In the genomic region with DNA sequence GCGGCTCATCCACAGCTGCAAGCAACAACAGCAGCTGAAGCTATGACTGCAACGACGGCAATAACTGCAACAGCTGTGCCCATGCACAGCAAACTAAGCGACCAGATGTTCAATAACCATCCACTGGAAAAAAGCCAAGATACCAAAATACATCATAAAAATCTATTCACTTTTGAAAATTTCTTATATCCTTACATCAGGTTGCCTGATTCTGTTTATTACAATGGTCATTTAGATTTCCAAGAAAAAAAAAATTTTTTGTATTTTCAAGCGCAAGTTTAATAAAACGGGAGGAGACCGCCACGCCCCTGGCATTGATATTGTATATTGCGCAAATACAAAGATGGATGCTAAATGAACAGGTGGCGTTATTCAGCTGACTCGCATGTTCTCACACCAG, we compare ENCODE assay signal across 1 fruit fly cellular context.
A peak's percentile ranks its signal among the peaks of the same experiment; 100 is the strongest.
TF ChIP-seq lines count a peak whose summit lies in the region.

No protein-coding gene starts in this region.

TF ChIP-seq in whole organism, prepupa, 60 proteins besides CTCF, POLR2A, EP300 and RAD21 (continued from another document):
- no peak for TF ChIP-seq CG6276 (GFP tag; optimal IDR thresholded peaks at IDR 0.05; lab: Kevin White, UChicago)
- TF ChIP-seq fd85E (GFP tag; optimal IDR thresholded peaks at IDR 0.05; lab: Kevin White, UChicago), result no peak
- peak; percentile 60 for TF ChIP-seq CG32006 (GFP tag; optimal IDR thresholded peaks at IDR 0.05; lab: Kevin White, UChicago)
- TF ChIP-seq Eip93F (GFP tag; optimal IDR thresholded peaks at IDR 0.05; lab: Kevin White, UChicago), result no peak
- peak; percentile 42 for TF ChIP-seq CG10669 (GFP tag; optimal IDR thresholded peaks at IDR 0.05; lab: Kevin White, UChicago)
- TF ChIP-seq CG8119 (GFP tag; IDR thresholded peaks at IDR 0.05; lab: Robert Waterston, UW), result peak; percentile 40; the same call in 1 of the 3 replicates
- no peak for TF ChIP-seq CG8319 (GFP tag; optimal IDR thresholded peaks at IDR 0.05; lab: Kevin White, UChicago)
- TF ChIP-seq spab (GFP tag; optimal IDR thresholded peaks at IDR 0.05; lab: Kevin White, UChicago), result peak; percentile 11
- TF ChIP-seq salr (GFP tag; optimal IDR thresholded peaks at IDR 0.05; lab: Kevin White, UChicago), result peak in 1 of 2 experiments; percentile 41
- peak; percentile 11 for TF ChIP-seq Sox14 (GFP tag; optimal IDR thresholded peaks at IDR 0.05; lab: Kevin White, UChicago)
- TF ChIP-seq ss (GFP tag; optimal IDR thresholded peaks at IDR 0.05; lab: Kevin White, UChicago), result no peak
- peak; percentile 40 for TF ChIP-seq Hr39 (GFP tag; optimal IDR thresholded peaks at IDR 0.05; lab: Kevin White, UChicago)
- peak; percentile 19 for TF ChIP-seq CG7368 (GFP tag; optimal IDR thresholded peaks at IDR 0.05; lab: Kevin White, UChicago)
- peak; percentile 6 for TF ChIP-seq CG34406 (GFP tag; optimal IDR thresholded peaks at IDR 0.05; lab: Kevin White, UChicago)
- TF ChIP-seq CG8632 (GFP tag; optimal IDR thresholded peaks at IDR 0.05; lab: Kevin White, UChicago), result peak; percentile 8
- TF ChIP-seq dsx (GFP tag; optimal IDR thresholded peaks at IDR 0.05; lab: Kevin White, UChicago; ENCODE audit: poor library complexity, severe bottlenecking), result peak; percentile 28
- TF ChIP-seq CG3919 (GFP tag; optimal IDR thresholded peaks at IDR 0.05; lab: Kevin White, UChicago), result peak; percentile 45
- peak; percentile 13 for TF ChIP-seq CG31627 (GFP tag; optimal IDR thresholded peaks at IDR 0.05; lab: Kevin White, UChicago)
